Worm (Caenorhabditis elegans) whole organism, L4/young adult: Measurements from ENCODE around the gene cdh-3.

Experiments
- W03F9.2 ChIP-seq: fragments of 150-350 bp; optimal IDR thresholded peaks from 2 replicates; lab custom pipeline; 2014; ENCODE audit warnings: missing biosample characterization, missing genetic modification characterization
- dao-5 ChIP-seq: sonication (generic microtip); optimal IDR thresholded peaks from 2 replicates; lab custom pipeline; 2016; ENCODE audit warnings: missing genotype, missing genetic modification characterization, moderate library complexity, missing compliant biosample characterization
- him-1 ChIP-seq: sonication (generic microtip); optimal IDR thresholded peaks from 2 replicates; lab custom pipeline; 2016; ENCODE audit warnings: missing genotype, missing genetic modification reagents, missing genetic modification characterization, missing compliant biosample characterization

cdh-3 gene

ce11 chrIII:7730331-7730730 lies 23.9 kb downstream of the cdh-3 start:
- TF ChIP-seq him-1 (tag; lab: Kevin White, UChicago) (no peak), W03F9.2 (tag; lab: Kevin White, UChicago) (no peak), dao-5 (tag; lab: Kevin White, UChicago) (no peak)

ce11 chrIII:7729534-7730061 lies 24.6 kb downstream of the cdh-3 start, which contains the start of gene ZK112.4:
Gene ZK112.4 (minus strand): TSS chrIII:7730011.
- peak; percentile 72 for TF ChIP-seq him-1 (tag; lab: Kevin White, UChicago)
- TF ChIP-seq W03F9.2 (tag; lab: Kevin White, UChicago): no peak
- peak; percentile 3 for TF ChIP-seq dao-5 (tag; lab: Kevin White, UChicago)

- no peak for TF ChIP-seq W03F9.2 (tag; lab: Kevin White, UChicago)
- TF ChIP-seq him-1 (tag; lab: Kevin White, UChicago): no peak
- TF ChIP-seq dao-5 (tag; lab: Kevin White, UChicago): no peak
Observed at ce11 chrIII:7729062-7729461, 25.2 kb downstream of the cdh-3 start.

- TF ChIP-seq W03F9.2 (tag; lab: Kevin White, UChicago) (peak; percentile 37), him-1 (tag; lab: Kevin White, UChicago) (no peak)
Observed at ce11 chrIII:7728494-7728893, 25.8 kb downstream of the cdh-3 start.

- TF ChIP-seq W03F9.2 (tag; lab: Kevin White, UChicago): no peak
- no peak for TF ChIP-seq him-1 (tag; lab: Kevin White, UChicago)
- TF ChIP-seq dao-5 (tag; lab: Kevin White, UChicago): no peak
Observed at ce11 chrIII:7726500-7726899, 27.7 kb downstream of the cdh-3 start.

ce11 chrIII:7725483-7726250 lies 28.6 kb downstream of the cdh-3 start:
- TF ChIP-seq him-1 (tag; lab: Kevin White, UChicago): peak; percentile 7
- no peak for TF ChIP-seq dao-5 (tag; lab: Kevin White, UChicago)
- TF ChIP-seq W03F9.2 (tag; lab: Kevin White, UChicago): no peak

ce11 chrIII:7724433-7724832 lies 29.8 kb downstream of the cdh-3 start:
- TF ChIP-seq him-1 (tag; lab: Kevin White, UChicago) (peak; percentile 26), W03F9.2 (tag; lab: Kevin White, UChicago) (no peak)

- TF ChIP-seq W03F9.2 (tag; lab: Kevin White, UChicago) (peak; percentile 37), dao-5 (tag; lab: Kevin White, UChicago) (no peak)
Observed at ce11 chrIII:7723412-7724068, 30.7 kb downstream of the cdh-3 start.

- TF ChIP-seq dao-5 (tag; lab: Kevin White, UChicago) (no peak), him-1 (tag; lab: Kevin White, UChicago) (no peak), W03F9.2 (tag; lab: Kevin White, UChicago) (no peak)
Observed at ce11 chrIII:7722999-7723398, 31.2 kb downstream of the cdh-3 start.

- no peak for TF ChIP-seq him-1 (tag; lab: Kevin White, UChicago)
- no peak for TF ChIP-seq W03F9.2 (tag; lab: Kevin White, UChicago)
- no peak for TF ChIP-seq dao-5 (tag; lab: Kevin White, UChicago)
Observed at ce11 chrIII:7722411-7722810, 31.8 kb downstream of the cdh-3 start.

ce11 chrIII:7721513-7721912 lies 32.7 kb downstream of the cdh-3 start:
- no peak for TF ChIP-seq him-1 (tag; lab: Kevin White, UChicago)
- no peak for TF ChIP-seq W03F9.2 (tag; lab: Kevin White, UChicago)
- TF ChIP-seq dao-5 (tag; lab: Kevin White, UChicago): no peak

ce11 chrIII:7720861-7721260 lies 33.4 kb downstream of the cdh-3 start:
- TF ChIP-seq W03F9.2 (tag; lab: Kevin White, UChicago) (peak; percentile 47), him-1 (tag; lab: Kevin White, UChicago) (peak; percentile 52), dao-5 (tag; lab: Kevin White, UChicago) (no peak)

ce11 chrIII:7719364-7719936 lies 34.8 kb downstream of the cdh-3 start, which contains the start of gene ncl-1:
Gene ncl-1 (plus strand): TSS chrIII:7719729.
- TF ChIP-seq dao-5 (tag; lab: Kevin White, UChicago) (no peak), W03F9.2 (tag; lab: Kevin White, UChicago) (no peak)
